Fruit fly (Drosophila melanogaster): ENCODE results near the gene CG12680.

The CG12680 gene

dm6 chrX:5044433-5045110, 47.3 kb downstream of the CG12680 start:
- TF ChIP-seq CG15710 (tag; optimal IDR thresholded peaks at IDR 0.05): peak; percentile 55
- no peak for TF ChIP-seq CG12605 (GFP tag; IDR thresholded peaks at IDR 0.05)
- TF ChIP-seq CG17806 (tag; optimal IDR thresholded peaks at IDR 0.05): peak; percentile 72
- TF ChIP-seq CG9948 (tag; optimal IDR thresholded peaks at IDR 0.05): peak; percentile 79
- TF ChIP-seq CG13204 (GFP tag; optimal IDR thresholded peaks at IDR 0.05): no peak
- TF ChIP-seq EcR (GFP tag; optimal IDR thresholded peaks at IDR 0.05): no peak
- no peak for TF ChIP-seq CG10348 (GFP tag; IDR thresholded peaks at IDR 0.05)
- peak; percentile 81 for TF ChIP-seq CG14655 (GFP tag; optimal IDR thresholded peaks at IDR 0.05)
- TF ChIP-seq CG32121 (GFP tag; IDR thresholded peaks at IDR 0.05): no peak
- peak; percentile 32 for TF ChIP-seq gl (tag; optimal IDR thresholded peaks at IDR 0.05)
- peak; percentile 63 for TF ChIP-seq CG34367 (tag; optimal IDR thresholded peaks at IDR 0.05)
- TF ChIP-seq Ets98B (GFP tag; IDR thresholded peaks at IDR 0.05): no peak
- no peak for TF ChIP-seq CG4496 (GFP tag; IDR thresholded peaks at IDR 0.05)
- TF ChIP-seq Pif1A (GFP tag; optimal IDR thresholded peaks at IDR 0.05): peak; percentile 36
- TF ChIP-seq fd96Ca (GFP tag; IDR thresholded peaks at IDR 0.05): no peak
- TF ChIP-seq CG8159 (tag; optimal IDR thresholded peaks at IDR 0.05): peak; percentile 71
- TF ChIP-seq D1 (tag; optimal IDR thresholded peaks at IDR 0.05): peak; percentile 27
- no peak for TF ChIP-seq rn (GFP tag; IDR thresholded peaks at IDR 0.05)
- peak; percentile 53 for TF ChIP-seq Snoo (tag; optimal IDR thresholded peaks at IDR 0.05)
- peak; percentile 3 for TF ChIP-seq Pif1B (GFP tag; optimal IDR thresholded peaks at IDR 0.05)
- peak; percentile 65 for TF ChIP-seq CG8301 (tag; optimal IDR thresholded peaks at IDR 0.05)

- peak; percentile 60 for TF ChIP-seq Pif1A (GFP tag; optimal IDR thresholded peaks at IDR 0.05)
- TF ChIP-seq Ets98B (GFP tag; IDR thresholded peaks at IDR 0.05): no peak
- peak; percentile 73 for TF ChIP-seq CG15710 (tag; optimal IDR thresholded peaks at IDR 0.05)
- peak; percentile 84 for TF ChIP-seq CG17806 (tag; optimal IDR thresholded peaks at IDR 0.05)
- peak; percentile 38 for TF ChIP-seq CG13204 (GFP tag; optimal IDR thresholded peaks at IDR 0.05)
- peak; percentile 81 for TF ChIP-seq CG34367 (tag; optimal IDR thresholded peaks at IDR 0.05)
- TF ChIP-seq CG14655 (GFP tag; optimal IDR thresholded peaks at IDR 0.05): peak; percentile 93
- TF ChIP-seq CG8301 (tag; optimal IDR thresholded peaks at IDR 0.05): peak; percentile 80
- no peak for TF ChIP-seq CG32121 (GFP tag; IDR thresholded peaks at IDR 0.05)
- TF ChIP-seq D1 (tag; optimal IDR thresholded peaks at IDR 0.05): peak; percentile 77
- no peak for TF ChIP-seq CG10348 (GFP tag; IDR thresholded peaks at IDR 0.05)
- 0 out of 3 replicates have a peak, but pooled peaks have one; percentile 44 for TF ChIP-seq fd96Ca (GFP tag; IDR thresholded peaks at IDR 0.05)
- peak; percentile 91 for TF ChIP-seq CG9948 (tag; optimal IDR thresholded peaks at IDR 0.05)
- TF ChIP-seq gl (tag; optimal IDR thresholded peaks at IDR 0.05): no peak
- TF ChIP-seq CG4496 (GFP tag; IDR thresholded peaks at IDR 0.05): no peak; the same call in 2 of the 3 replicates
- peak; percentile 82 for TF ChIP-seq CG8159 (tag; optimal IDR thresholded peaks at IDR 0.05)
- peak; percentile 57 for TF ChIP-seq Snoo (tag; optimal IDR thresholded peaks at IDR 0.05)
- peak; percentile 68 for TF ChIP-seq Pif1B (GFP tag; optimal IDR thresholded peaks at IDR 0.05)
Observed at dm6 chrX:5045158-5045557, 47.9 kb downstream of the CG12680 start.

dm6 chrX:5046256-5046894, 49.1 kb downstream of the CG12680 start:
- TF ChIP-seq CG17806 (tag; optimal IDR thresholded peaks at IDR 0.05) (peak; percentile 88), CG13204 (GFP tag; optimal IDR thresholded peaks at IDR 0.05) (peak; percentile 57), CG12605 (GFP tag; IDR thresholded peaks at IDR 0.05) (peak; percentile 83), fd96Ca (GFP tag; IDR thresholded peaks at IDR 0.05) (peak; percentile 67), D1 (tag; optimal IDR thresholded peaks at IDR 0.05) (peak; percentile 91), CG14655 (GFP tag; optimal IDR thresholded peaks at IDR 0.05) (peak; percentile 90), CG8159 (tag; optimal IDR thresholded peaks at IDR 0.05) (peak; percentile 92), CG8301 (tag; optimal IDR thresholded peaks at IDR 0.05) (peak; percentile 88), CG32121 (GFP tag; IDR thresholded peaks at IDR 0.05) (peak; percentile 82), CG4496 (GFP tag; IDR thresholded peaks at IDR 0.05) (peak; percentile 88), CG34367 (tag; optimal IDR thresholded peaks at IDR 0.05) (peak; percentile 84), CG10348 (GFP tag; IDR thresholded peaks at IDR 0.05) (no peak), rn (GFP tag; IDR thresholded peaks at IDR 0.05) (peak; percentile 66; the same call in 1 of the 2 replicates), CG9948 (tag; optimal IDR thresholded peaks at IDR 0.05) (peak; percentile 91), Ets98B (GFP tag; IDR thresholded peaks at IDR 0.05) (peak; percentile 85), Pif1A (GFP tag; optimal IDR thresholded peaks at IDR 0.05) (peak; percentile 85), Pif1B (GFP tag; optimal IDR thresholded peaks at IDR 0.05) (peak; percentile 87), CG15710 (tag; optimal IDR thresholded peaks at IDR 0.05) (peak; percentile 90), Snoo (tag; optimal IDR thresholded peaks at IDR 0.05) (peak; percentile 89), EcR (GFP tag; optimal IDR thresholded peaks at IDR 0.05) (peak; percentile 9), gl (tag; optimal IDR thresholded peaks at IDR 0.05) (peak; percentile 61)

- TF ChIP-seq CG32121 (GFP tag; IDR thresholded peaks at IDR 0.05) (no peak), CG17806 (tag; optimal IDR thresholded peaks at IDR 0.05) (no peak)
Observed at dm6 chrX:5046895-5047306, 49.7 kb downstream of the CG12680 start.
